Worm (Caenorhabditis elegans) whole organism, mixed stage, embryonic: ENCODE measurements around the gene evl-14.

Experiments used
- M03D4.4 ChIP-seq: sonication (generic microtip); optimal IDR thresholded peaks from 2 replicates; lab custom pipeline; 2017; ENCODE audit warnings: mild to moderate bottlenecking, missing genetic modification characterization, missing compliant biosample characterization
- bed-3 ChIP-seq: fragments of 200-800 bp; sonication (Bioruptor generic); optimal IDR thresholded peaks from 3 replicates; lab custom pipeline; 2018; ENCODE audit warnings: mild to moderate bottlenecking, missing genetic modification characterization, moderate library complexity, missing compliant biosample characterization
- blmp-1 ChIP-seq: fragments of 150-350 bp; optimal IDR thresholded peaks from 2 replicates; lab custom pipeline; 2014; ENCODE audit warnings: missing biosample characterization, missing genetic modification characterization
- ceh-39 ChIP-seq: fragments of 150-350 bp; optimal IDR thresholded peaks from 2 replicates; lab custom pipeline; 2014; ENCODE audit warnings: missing biosample characterization, missing genetic modification characterization
- ceh-43 ChIP-seq: fragments of 200-800 bp; sonication (Bioruptor generic); optimal IDR thresholded peaks from 2 replicates; lab custom pipeline; 2018; ENCODE audit warnings: mild to moderate bottlenecking, missing genetic modification characterization, moderate library complexity, missing compliant biosample characterization
- ceh-83 ChIP-seq: fragments of 200-800 bp; sonication (Bioruptor generic); optimal IDR thresholded peaks from 2 replicates; lab custom pipeline; 2018; ENCODE audit warnings: mild to moderate bottlenecking, missing genetic modification characterization, missing compliant biosample characterization
- ces-1 ChIP-seq: fragments of 150-350 bp; optimal IDR thresholded peaks from 2 replicates; lab custom pipeline; 2014; ENCODE audit warnings: missing biosample characterization, missing genetic modification reagents, missing genetic modification characterization
- cnd-1 ChIP-seq: fragments of 200-800 bp; sonication (Bioruptor generic); optimal IDR thresholded peaks from 2 replicates; lab custom pipeline; 2018; ENCODE audit warnings: mild to moderate bottlenecking, missing genetic modification characterization, missing compliant biosample characterization
- drap-1 ChIP-seq: fragments of 200-800 bp; sonication (Bioruptor generic); optimal IDR thresholded peaks from 3 replicates; lab custom pipeline; 2018; ENCODE audit warnings: mild to moderate bottlenecking, missing genetic modification characterization, missing compliant biosample characterization
- elt-1 ChIP-seq: sonication (generic microtip); optimal IDR thresholded peaks from 2 replicates; lab custom pipeline; 2017; ENCODE audit warnings: missing genetic modification characterization, mild to moderate bottlenecking, missing compliant biosample characterization, antibody characterized with exemption, moderate library complexity, borderline replicate concordance; ENCODE audit not compliant: insufficient read depth
- elt-3 ChIP-seq: fragments of 150-350 bp; optimal IDR thresholded peaks from 2 replicates; lab custom pipeline; 2014; ENCODE audit warnings: missing biosample characterization, missing genetic modification characterization
- flh-1 ChIP-seq: fragments of 200-800 bp; sonication (Bioruptor generic); optimal IDR thresholded peaks from 2 replicates; lab custom pipeline; 2018; ENCODE audit warnings: mild to moderate bottlenecking, missing genetic modification characterization, moderate library complexity, missing compliant biosample characterization
- ham-2 ChIP-seq: fragments of 200-800 bp; sonication (Bioruptor generic); optimal IDR thresholded peaks from 2 replicates; lab custom pipeline; 2018; ENCODE audit warnings: mild to moderate bottlenecking, missing genetic modification characterization, missing compliant biosample characterization
- hlh-1 ChIP-seq: fragments of 150-350 bp; optimal IDR thresholded peaks from 2 replicates; lab custom pipeline; 2014; ENCODE audit warnings: missing biosample characterization, missing genetic modification reagents, missing genetic modification characterization
- lin-13 ChIP-seq: fragments of 150-350 bp; optimal IDR thresholded peaks from 2 replicates; lab custom pipeline; 2014; ENCODE audit warnings: missing biosample characterization, missing genetic modification characterization
- lin-32 ChIP-seq: fragments of 200-800 bp; sonication (Bioruptor generic); optimal IDR thresholded peaks from 2 replicates; lab custom pipeline; 2018; ENCODE audit warnings: mild to moderate bottlenecking, missing genetic modification characterization, missing compliant biosample characterization
- lsy-2 ChIP-seq: fragments of 150-350 bp; optimal IDR thresholded peaks from 2 replicates; lab custom pipeline; 2014; ENCODE audit warnings: missing biosample characterization, missing genetic modification characterization
- mab-5 ChIP-seq: fragments of 150-350 bp; optimal IDR thresholded peaks from 2 replicates; lab custom pipeline; 2014; ENCODE audit warnings: missing biosample characterization, missing genetic modification characterization
- mep-1 ChIP-seq: fragments of 150-350 bp; optimal IDR thresholded peaks from 2 replicates; lab custom pipeline; 2017; ENCODE audit warnings: missing biosample characterization, missing genetic modification reagents, missing genetic modification characterization, inconsistent platforms
- mls-2 ChIP-seq: sonication (generic microtip); optimal IDR thresholded peaks from 2 replicates; lab custom pipeline; 2016; ENCODE audit warnings: mild to moderate bottlenecking, missing genetic modification characterization, moderate library complexity, missing compliant biosample characterization
- nhr-12 ChIP-seq: fragments of 150-350 bp; optimal IDR thresholded peaks from 2 replicates; lab custom pipeline; 2014; ENCODE audit warnings: missing biosample characterization, missing genetic modification characterization
- nhr-2 ChIP-seq: fragments of 150-350 bp; optimal IDR thresholded peaks from 2 replicates; lab custom pipeline; 2014; ENCODE audit warnings: missing biosample characterization, missing genetic modification characterization
- nhr-237 ChIP-seq: fragments of 150-350 bp; optimal IDR thresholded peaks from 2 replicates; lab custom pipeline; 2014; ENCODE audit warnings: missing biosample characterization, missing genetic modification characterization
- nhr-28 ChIP-seq: fragments of 150-350 bp; optimal IDR thresholded peaks from 2 replicates; lab custom pipeline; 2014; ENCODE audit warnings: missing biosample characterization, missing genetic modification characterization
- nhr-76 ChIP-seq: sonication (generic microtip); optimal IDR thresholded peaks from 2 replicates; lab custom pipeline; 2017; ENCODE audit warnings: missing biosample characterization, missing genetic modification characterization
- pha-4 ChIP-seq: fragments of 150-350 bp; optimal IDR thresholded peaks from 2 replicates; lab custom pipeline; 2018; ENCODE audit warnings: missing biosample characterization, missing genetic modification reagents, missing genetic modification characterization
- sem-2 ChIP-seq: fragments of 200-800 bp; sonication (Bioruptor generic); optimal IDR thresholded peaks from 2 replicates; lab custom pipeline; 2018; ENCODE audit warnings: mild to moderate bottlenecking, missing genetic modification characterization, missing compliant biosample characterization
- snpc-4 ChIP-seq: fragments of 150-350 bp; optimal IDR thresholded peaks from 2 replicates; lab custom pipeline; 2014; ENCODE audit warnings: missing biosample characterization, missing genetic modification characterization
- sptf-1 ChIP-seq: sonication (generic microtip); optimal IDR thresholded peaks from 2 replicates; lab custom pipeline; 2017; ENCODE audit warnings: mild to moderate bottlenecking, missing genetic modification characterization, moderate library complexity, missing compliant biosample characterization
- tbx-8 ChIP-seq: fragments of 200-800 bp; sonication (Bioruptor generic); optimal IDR thresholded peaks from 2 replicates; lab custom pipeline; 2018; ENCODE audit warnings: mild to moderate bottlenecking, missing genetic modification characterization, moderate library complexity, missing compliant biosample characterization
- unc-120 ChIP-seq: sonication (generic microtip); optimal IDR thresholded peaks from 2 replicates; lab custom pipeline; 2017; ENCODE audit warnings: missing genetic modification characterization, missing compliant biosample characterization; ENCODE audit not compliant: poor library complexity, severe bottlenecking
- unc-39 ChIP-seq: fragments of 150-350 bp; optimal IDR thresholded peaks from 2 replicates; lab custom pipeline; 2014; ENCODE audit warnings: missing biosample characterization, missing genetic modification characterization
- unc-62 ChIP-seq: fragments of 150-350 bp; optimal IDR thresholded peaks from 2 replicates; lab custom pipeline; 2014; ENCODE audit warnings: missing biosample characterization, missing genetic modification reagents, missing genetic modification characterization
- zip-8 ChIP-seq: fragments of 150-350 bp; optimal IDR thresholded peaks from 2 replicates; lab custom pipeline; 2014; ENCODE audit warnings: missing biosample characterization, missing genetic modification characterization
- ztf-11 ChIP-seq: fragments of 150-350 bp; optimal IDR thresholded peaks from 2 replicates; lab custom pipeline; 2014; ENCODE audit warnings: missing biosample characterization, missing genetic modification characterization

The evl-14 gene

DNA sequence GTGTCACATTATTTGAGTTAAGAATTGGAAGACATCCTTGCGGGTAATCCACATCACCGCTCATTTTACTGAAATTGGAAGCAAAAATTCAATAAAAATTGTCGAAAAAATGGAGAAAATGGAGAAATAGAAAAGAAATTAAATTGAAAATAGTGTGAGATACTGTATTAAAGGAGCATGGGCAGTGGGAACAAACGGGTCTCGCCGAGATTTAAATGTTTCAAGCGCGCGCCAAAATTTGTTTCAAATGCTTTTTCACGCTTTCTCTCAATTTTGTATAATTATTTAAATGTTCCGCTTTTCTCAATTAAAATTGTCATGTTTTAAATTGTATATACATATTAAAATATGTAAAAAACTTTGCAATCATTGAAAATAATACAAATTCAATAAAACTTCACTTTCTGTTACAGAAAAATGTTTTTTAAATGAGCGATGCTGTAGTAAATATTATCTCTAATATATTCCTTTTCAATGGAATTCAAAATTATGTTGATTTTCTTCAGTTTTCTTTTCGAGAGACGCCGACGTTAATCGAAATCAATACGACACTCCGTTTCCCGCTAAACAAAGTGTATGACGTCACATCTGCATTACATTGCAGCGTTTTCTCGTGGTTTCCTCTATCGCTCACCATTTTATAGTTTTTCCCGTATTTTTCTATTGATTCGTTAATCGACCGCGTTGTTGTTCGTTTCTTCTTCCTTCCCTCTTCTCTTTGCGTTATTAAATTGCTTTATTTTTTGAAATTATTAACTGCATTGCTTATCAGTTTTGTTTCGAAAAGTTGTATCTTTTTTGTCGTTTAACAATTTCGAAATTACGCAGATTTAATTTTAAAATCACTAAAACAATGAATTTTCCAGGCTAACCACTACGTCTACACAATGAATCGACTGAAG lies at the start of gene evl-14, which contains the start of gene dcn-1:
Gene evl-14, minus strand, starts transcription at position 68 of the 902 bp plus-strand sequence.
Gene dcn-1, plus strand, starts transcription at position 852 of the 902 bp plus-strand sequence.
- TF ChIP-seq drap-1 (no peak), M03D4.4 (no peak), elt-3 (tag; lab: Kevin White, UChicago) (no peak), hlh-1 (peak; percentile 34), unc-120 (tag; lab: Kevin White, UChicago) (no peak), unc-39 (tag; lab: Kevin White, UChicago) (no peak), zip-8 (tag; lab: Kevin White, UChicago) (peak; percentile 67), ham-2 (GFP tag; lab: Kevin White, UChicago) (no peak), elt-1 (no peak), lsy-2 (peak; percentile 68), mab-5 (no peak), nhr-237 (peak; percentile 74), nhr-2 (no peak), nhr-76 (no peak), nhr-12 (tag; lab: Kevin White, UChicago) (no peak), ces-1 (peak; percentile 59), tbx-8 (GFP tag; lab: Kevin White, UChicago) (no peak), lin-13 (tag; lab: Kevin White, UChicago) (no peak), ceh-83 (GFP tag; lab: Kevin White, UChicago) (no peak), ceh-39 (tag; lab: Kevin White, UChicago) (peak; percentile 76), sem-2 (no peak), blmp-1 (tag; lab: Kevin White, UChicago) (no peak), flh-1 (no peak), sptf-1 (no peak), snpc-4 (no peak), unc-62 (GFP tag; lab: Kevin White, UChicago) (no peak), bed-3 (GFP tag; lab: Kevin White, UChicago) (no peak), lin-32 (GFP tag; lab: Kevin White, UChicago) (no peak), pha-4 (peak; percentile 59), ztf-11 (no peak), cnd-1 (no peak), mep-1 (tag; lab: Kevin White, UChicago) (peak; percentile 39), mls-2 (tag; lab: Kevin White, UChicago) (no peak), nhr-28 (tag; lab: Kevin White, UChicago) (no peak), ceh-43 (GFP tag; lab: Kevin White, UChicago) (no peak)

DNA sequence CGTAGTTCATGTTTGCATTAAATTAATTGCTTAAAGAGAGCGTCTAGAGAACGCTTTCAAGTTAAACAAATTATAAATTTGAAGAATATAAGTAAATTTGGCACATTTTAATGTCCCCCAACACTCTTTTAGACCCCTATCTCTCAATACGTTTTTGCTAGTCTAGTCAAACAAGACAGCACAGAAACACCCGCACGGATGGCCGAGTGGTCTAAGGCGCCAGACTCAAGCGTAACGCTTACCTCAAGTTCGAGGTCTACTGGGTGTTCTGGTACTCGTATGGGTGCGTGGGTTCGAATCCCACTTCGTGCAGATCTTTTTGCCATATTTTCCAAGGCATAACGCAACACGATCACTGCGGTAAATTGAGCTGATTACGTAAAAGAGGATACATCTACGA lies 49.4 kb upstream of the evl-14 start:
- TF ChIP-seq ham-2 (GFP tag; lab: Kevin White, UChicago) (peak; percentile 26), mab-5 (no peak)
- TF ChIP-seq, all 35 proteins: peak for 1

DNA sequence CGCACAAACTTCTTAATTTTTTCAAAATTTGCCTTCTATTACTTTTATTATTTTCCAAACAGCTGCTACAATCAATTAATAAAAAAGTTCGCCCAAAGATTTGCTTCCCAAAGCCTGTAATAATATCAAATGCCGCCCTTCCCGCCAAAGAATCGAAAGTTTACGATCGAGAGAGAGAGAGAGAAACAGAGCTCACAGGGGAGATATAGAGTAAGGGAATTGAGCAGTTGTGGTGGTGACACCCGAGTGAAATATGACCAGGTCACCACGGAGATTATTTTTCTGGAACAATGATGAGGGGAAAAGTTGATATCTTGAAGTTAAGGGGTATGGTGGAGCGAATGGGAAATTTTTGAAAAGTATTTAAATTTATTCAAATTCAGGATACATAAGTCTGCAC lies 47.0 kb upstream of the evl-14 start:
- TF ChIP-seq unc-62 (GFP tag; lab: Kevin White, UChicago) (peak; percentile 71), hlh-1 (peak; percentile 89), lin-32 (GFP tag; lab: Kevin White, UChicago) (no peak), nhr-76 (no peak)

DNA sequence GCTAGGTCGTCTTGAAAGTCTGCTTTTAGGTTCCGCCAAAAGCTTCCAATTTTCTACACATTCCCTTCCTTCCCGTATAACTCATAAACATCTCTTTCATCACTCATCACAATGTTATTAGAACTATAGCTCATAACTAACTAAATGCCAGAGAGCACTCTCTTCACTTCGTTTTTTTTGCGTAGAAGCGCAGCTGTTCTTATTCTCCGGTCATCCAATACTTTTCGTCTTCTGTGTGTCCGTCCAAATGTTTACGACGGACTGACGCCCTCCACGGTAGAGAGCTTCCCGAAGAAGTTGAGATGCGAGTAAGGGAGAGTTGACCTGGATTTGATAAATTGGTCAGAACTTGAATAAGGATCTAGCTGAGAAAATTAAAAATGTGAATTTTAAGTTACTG lies 46.3 kb upstream of the evl-14 start:
- TF ChIP-seq blmp-1 (tag; lab: Kevin White, UChicago) (no peak), hlh-1 (peak; percentile 80)
